Worm (Caenorhabditis elegans) whole organism, early embryonic: ENCODE data around the gene T04F3.1.

Source experiments
- ama-1 ChIP-seq: fragments of 150-350 bp; optimal IDR thresholded peaks from 2 replicates; lab custom pipeline; 2014
- ceh-13 ChIP-seq: fragments of 200-800 bp; sonication (Bioruptor generic); optimal IDR thresholded peaks from 2 replicates; lab custom pipeline; 2018; ENCODE audit warnings: mild to moderate bottlenecking, missing genetic modification characterization, missing compliant biosample characterization
- ceh-36 ChIP-seq: sonication (generic microtip); optimal IDR thresholded peaks from 2 replicates; lab custom pipeline; 2016; ENCODE audit warnings: missing genetic modification characterization, inconsistent platforms, missing compliant biosample characterization
- ets-7 ChIP-seq: sonication (generic microtip); optimal IDR thresholded peaks from 2 replicates; lab custom pipeline; 2016; ENCODE audit warnings: missing genotype, missing genetic modification characterization, missing compliant biosample characterization
- scrt-1 ChIP-seq: fragments of 200-800 bp; sonication (Bioruptor generic); IDR thresholded peaks from 2 replicates; pipeline ENCODE4 v1.3.6; 2022; ENCODE audit warnings: missing genetic modification characterization, missing compliant biosample characterization
- sea-1 ChIP-seq: fragments of 200-800 bp; sonication (Bioruptor generic); conservative IDR thresholded peaks from 2 replicates; pipeline ENCODE4 v1.3.6; 2022; ENCODE audit warnings: missing genetic modification characterization, missing compliant biosample characterization
- tbx-11 ChIP-seq: fragments of 200-800 bp; sonication (Bioruptor generic); IDR thresholded peaks from 2 replicates; pipeline ENCODE4 v1.3.6; 2022; ENCODE audit warnings: missing genetic modification characterization, missing compliant biosample characterization
- tbx-37 ChIP-seq: fragments of 200-800 bp; sonication (Bioruptor generic); conservative IDR thresholded peaks from 2 replicates; pipeline ENCODE4 v1.3.6; 2022; ENCODE audit warnings: missing genetic modification reagents, missing genetic modification characterization, missing compliant biosample characterization

DNA sequence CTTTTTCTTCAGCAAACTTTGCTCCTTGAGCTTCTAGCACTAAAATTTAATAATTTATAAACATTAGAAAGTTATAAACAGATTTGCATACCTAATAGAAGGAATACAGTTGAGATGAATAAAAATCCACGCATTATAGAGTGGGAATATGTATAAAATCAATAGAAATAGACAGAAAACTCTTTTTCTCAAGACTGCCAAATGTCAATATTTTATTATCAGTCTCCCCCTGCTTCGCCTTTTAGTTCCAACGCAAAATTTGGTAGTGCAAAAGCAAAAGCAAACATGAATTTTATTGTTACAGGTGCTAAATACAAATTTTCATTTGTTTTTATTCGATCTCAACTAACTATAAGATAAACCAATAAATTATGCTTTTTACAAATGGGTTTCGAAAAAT lies 23.0 kb downstream of the T04F3.1 start, which contains the start of gene T04F3.4:
- no peak for TF ChIP-seq ama-1 (lab: Kevin White, UChicago)
- TF ChIP-seq ceh-36 (tag; lab: Kevin White, UChicago) = no peak
- TF ChIP-seq scrt-1 (GFP tag; lab: Robert Waterston, UW) = no peak
- no peak for TF ChIP-seq tbx-11 (GFP tag; lab: Robert Waterston, UW)
- TF ChIP-seq sea-1 (GFP tag; lab: Robert Waterston, UW) = no peak
- no peak for TF ChIP-seq tbx-37 (GFP tag; lab: Robert Waterston, UW)
- no peak for TF ChIP-seq ceh-13 (GFP tag; lab: Kevin White, UChicago)
- no peak for TF ChIP-seq ets-7 (tag; lab: Kevin White, UChicago)
